Worm (Caenorhabditis elegans) whole organism, L4 larva: ENCODE results near the gene F09C6.13.

Experiments
- F10B5.3 ChIP-seq: sonication (generic microtip); optimal IDR thresholded peaks from 2 replicates; lab custom pipeline; 2016; ENCODE audit warnings: mild to moderate bottlenecking, missing genetic modification characterization, missing compliant biosample characterization
- ZK337.2 ChIP-seq: fragments of 200-800 bp; sonication (Bioruptor generic); IDR thresholded peaks from 2 replicates; pipeline ENCODE4 v1.3.6; 2022; ENCODE audit warnings: missing genetic modification reagents, missing genetic modification characterization, missing compliant biosample characterization
- ZK546.5 ChIP-seq, 2 experiments: sonication (generic microtip); optimal IDR thresholded peaks; 2 replicates each; lab custom pipeline; 2017; ENCODE audit warnings: missing biosample characterization in 2 of 2, missing genetic modification characterization in 2 of 2
- aha-1 ChIP-seq: fragments of 150-350 bp; peaks from one replicate; lab custom pipeline; 2014; ENCODE audit warnings: missing biosample characterization, missing genetic modification characterization
- ceh-32 ChIP-seq: sonication (generic microtip); optimal IDR thresholded peaks from 2 replicates; lab custom pipeline; 2016; ENCODE audit warnings: mild to moderate bottlenecking, missing genetic modification characterization, missing compliant biosample characterization; ENCODE audit not compliant: poor library complexity
- ceh-44 ChIP-seq: fragments of 200-800 bp; sonication (Bioruptor generic); IDR thresholded peaks from 2 replicates; pipeline ENCODE4 v1.3.6; 2022; ENCODE audit warnings: missing genetic modification reagents, missing genetic modification characterization, missing compliant biosample characterization
- ces-1 ChIP-seq: fragments of 150-350 bp; sonication (generic microtip); optimal IDR thresholded peaks from 4 replicates; lab custom pipeline; 2014; ENCODE audit warnings: missing biosample characterization, missing genetic modification reagents, missing genetic modification characterization
- daf-16 ChIP-seq, 3 experiments: sonication (generic microtip); optimal IDR thresholded peaks; 2 replicates each; lab custom pipeline; 2016 to 2017; ENCODE audit warnings: missing genetic modification characterization in 3 of 3, missing genetic modification reagents in 3 of 3, mild to moderate bottlenecking in 2 of 3, missing compliant biosample characterization in 2 of 3, missing biosample characterization in 1 of 3, moderate library complexity in 1 of 3
- dmd-6 ChIP-seq: fragments of 200-800 bp; sonication (Bioruptor generic); IDR thresholded peaks from 2 replicates; pipeline ENCODE4 v1.3.6; 2022; ENCODE audit warnings: missing genetic modification reagents, missing genetic modification characterization, missing compliant biosample characterization
- duxl-1 ChIP-seq: sonication (generic microtip); optimal IDR thresholded peaks from 2 replicates; lab custom pipeline; 2016; ENCODE audit warnings: mild to moderate bottlenecking, missing genetic modification characterization, moderate library complexity, missing compliant biosample characterization; ENCODE audit not compliant: poor library complexity
- egl-27 ChIP-seq: sonication (generic microtip); optimal IDR thresholded peaks from 3 replicates; lab custom pipeline; 2017; ENCODE audit warnings: missing biosample characterization, missing genetic modification reagents, missing genetic modification characterization
- hif-1 ChIP-seq, 2 experiments: sonication (generic microtip); optimal IDR thresholded peaks; 2 replicates each; lab custom pipeline; 2016 to 2017; ENCODE audit warnings: missing compliant biosample characterization in 2 of 2, missing genetic modification characterization in 2 of 2, missing genetic modification reagents in 2 of 2, missing genotype in 2 of 2, mild to moderate bottlenecking in 1 of 2
- hlh-30 ChIP-seq: sonication (generic microtip); optimal IDR thresholded peaks from 2 replicates; lab custom pipeline; 2017; ENCODE audit warnings: antibody characterized with exemption, mild to moderate bottlenecking, missing genetic modification characterization, missing compliant biosample characterization; ENCODE audit not compliant: insufficient read depth
- jun-1 ChIP-seq: fragments of 150-350 bp; optimal IDR thresholded peaks from 2 replicates; lab custom pipeline; 2014; ENCODE audit warnings: missing biosample characterization, missing genetic modification reagents, missing genetic modification characterization
- lim-7 ChIP-seq: fragments of 200-800 bp; sonication (Bioruptor generic); IDR thresholded peaks from 2 replicates; pipeline ENCODE4 v1.3.6; 2022; ENCODE audit warnings: missing genetic modification characterization, missing compliant biosample characterization
- lin-29 ChIP-seq: fragments of 200-800 bp; sonication (Bioruptor generic); IDR thresholded peaks from 2 replicates; pipeline ENCODE4 v1.3.6; 2022; ENCODE audit warnings: missing genetic modification reagents, missing genetic modification characterization, missing compliant biosample characterization
- lir-3 ChIP-seq: sonication (generic microtip); optimal IDR thresholded peaks from 2 replicates; lab custom pipeline; 2016; ENCODE audit warnings: mild to moderate bottlenecking, missing genetic modification characterization, missing compliant biosample characterization
- madf-5 ChIP-seq, 2 experiments: fragments of 200-800 bp; sonication (Bioruptor generic); IDR thresholded peaks; 2 replicates each; pipeline ENCODE4 v1.3.6; 2022; ENCODE audit warnings: missing compliant biosample characterization in 2 of 2, missing genetic modification characterization in 2 of 2
- mes-2 ChIP-seq: sonication (generic microtip); optimal IDR thresholded peaks from 2 replicates; lab custom pipeline; 2016; ENCODE audit warnings: missing genotype, mild to moderate bottlenecking, missing genetic modification characterization, missing compliant biosample characterization; ENCODE audit not compliant: poor library complexity, severe bottlenecking
- nhr-102 ChIP-seq: sonication (generic microtip); optimal IDR thresholded peaks from 2 replicates; lab custom pipeline; 2016; ENCODE audit warnings: mild to moderate bottlenecking, missing genetic modification characterization, moderate library complexity, missing compliant biosample characterization
- nhr-25 ChIP-seq: sonication (generic microtip); optimal IDR thresholded peaks from 2 replicates; lab custom pipeline; 2017; ENCODE audit warnings: missing genetic modification characterization, mild to moderate bottlenecking, missing compliant biosample characterization, antibody characterized with exemption, moderate library complexity, borderline replicate concordance; ENCODE audit not compliant: insufficient read depth
- nhr-28 ChIP-seq: fragments of 150-350 bp; optimal IDR thresholded peaks from 2 replicates; lab custom pipeline; 2014; ENCODE audit warnings: missing biosample characterization, missing genetic modification characterization
- nhr-41 ChIP-seq: fragments of 200-800 bp; sonication (Bioruptor generic); IDR thresholded peaks from 2 replicates; pipeline ENCODE4 v1.3.6; 2022; ENCODE audit warnings: missing genetic modification reagents, missing genetic modification characterization, missing compliant biosample characterization
- nhr-76 ChIP-seq: fragments of 150-350 bp; optimal IDR thresholded peaks from 2 replicates; lab custom pipeline; 2014; ENCODE audit warnings: missing biosample characterization, missing genetic modification characterization
- pha-4 ChIP-seq, 2 experiments: fragments of 150-350 bp in 1 of 2; fragments of 200-800 bp in 1 of 2; sonication (Bioruptor generic) in 1 of 2; IDR thresholded peaks in 1 of 2; optimal IDR thresholded peaks in 1 of 2; 2 replicates each; pipeline versions ENCODE4 v1.3.6 to Lab custom; 2014 to 2022; ENCODE audit warnings: missing genetic modification characterization in 2 of 2, missing genetic modification reagents in 2 of 2, missing biosample characterization in 1 of 2, missing compliant biosample characterization in 1 of 2
- pqm-1 ChIP-seq: sonication (generic microtip); optimal IDR thresholded peaks from 2 replicates; lab custom pipeline; 2017; ENCODE audit warnings: missing biosample characterization, missing genetic modification characterization
- tag-97 ChIP-seq: fragments of 200-800 bp; sonication (Bioruptor generic); IDR thresholded peaks from 2 replicates; pipeline ENCODE4 v1.3.6; 2022; ENCODE audit warnings: missing genetic modification characterization, missing compliant biosample characterization
- tra-1 ChIP-seq: fragments of 200-800 bp; sonication (Bioruptor generic); IDR thresholded peaks from 2 replicates; pipeline ENCODE4 v1.3.6; 2022; ENCODE audit warnings: missing genetic modification reagents, missing genetic modification characterization, missing compliant biosample characterization
- unc-39 ChIP-seq: sonication (generic microtip); optimal IDR thresholded peaks from 2 replicates; lab custom pipeline; 2017; ENCODE audit warnings: missing biosample characterization, missing genetic modification characterization
- unc-62 ChIP-seq, 3 experiments: fragments of 150-350 bp in 1 of 3; sonication (generic microtip); optimal IDR thresholded peaks in 2 of 3; peaks in 1 of 3; 1 replicate in 1 of 3; 2 replicates in 2 of 3; lab custom pipeline; 2014 to 2017; ENCODE audit warnings: missing biosample characterization in 3 of 3, missing genetic modification characterization in 3 of 3, missing genetic modification reagents in 3 of 3, missing genotype in 1 of 3
- zip-11 ChIP-seq: fragments of 200-800 bp; sonication (Bioruptor generic); IDR thresholded peaks from 2 replicates; pipeline ENCODE4 v1.3.6; 2022; ENCODE audit warnings: missing genetic modification characterization, missing compliant biosample characterization
- ztf-11 ChIP-seq: fragments of 150-350 bp; optimal IDR thresholded peaks from 2 replicates; lab custom pipeline; 2014; ENCODE audit warnings: missing biosample characterization, missing genetic modification characterization

The F09C6.13 gene

DNA sequence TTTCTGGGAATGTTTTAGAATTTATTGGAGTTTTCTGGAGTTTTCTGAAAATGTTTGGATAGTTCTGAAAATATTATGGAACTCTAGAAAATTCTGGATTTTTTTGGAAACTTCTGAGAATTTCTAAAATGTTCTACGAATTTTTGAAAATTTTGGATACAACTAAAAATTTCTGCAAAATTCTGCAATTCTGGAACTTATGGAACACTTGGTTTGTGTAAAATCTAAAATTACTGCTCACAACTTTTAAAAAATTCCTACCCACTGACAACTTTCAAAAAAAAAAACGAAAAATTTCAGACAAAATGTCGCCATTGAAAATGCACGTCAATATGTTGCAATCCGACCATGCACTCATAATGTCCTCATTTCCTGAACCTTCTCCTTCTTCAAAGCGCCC, 19.8 kb downstream of the F09C6.13 start, which contains the start of gene nhr-262:
nhr-262 (plus strand) TSS at position 301 of the 400 bp plus-strand sequence.
- TF ChIP-seq ces-1 (GFP tag; lab: Kevin White, UChicago) = no peak
- no peak for TF ChIP-seq ZK337.2 (GFP tag; lab: Robert Waterston, UW)
- TF ChIP-seq jun-1 (tag; lab: Kevin White, UChicago) = no peak
- no peak for TF ChIP-seq F10B5.3
- no peak for TF ChIP-seq zip-11 (GFP tag; lab: Robert Waterston, UW)
- no peak for TF ChIP-seq lir-3 (tag; lab: Kevin White, UChicago)

DNA sequence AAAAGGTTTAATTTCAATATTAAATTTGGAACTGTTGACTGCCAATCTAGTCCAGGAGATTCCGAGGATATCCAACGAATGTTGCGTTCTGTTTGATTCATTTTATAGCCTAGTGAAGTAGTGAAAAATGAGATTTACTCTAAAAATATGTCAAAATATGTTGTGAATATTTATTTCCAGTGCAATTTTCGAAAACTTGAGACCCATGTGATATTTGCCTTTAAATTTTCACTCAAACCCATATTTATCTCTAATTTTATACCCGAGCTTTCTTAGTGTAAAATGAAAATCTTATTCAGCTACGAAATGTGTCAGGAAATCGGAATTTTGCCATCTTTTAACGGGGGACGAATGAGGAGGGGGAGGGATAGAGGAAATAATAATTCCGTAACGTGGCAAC, 25.0 kb downstream of the F09C6.13 start, which contains the start of gene F09C6.16:
F09C6.16 (minus strand) TSS at position 101 of the 400 bp plus-strand sequence.
- TF ChIP-seq mes-2 (tag; lab: Kevin White, UChicago) (no peak), unc-62 (GFP tag; optimal IDR thresholded peaks at IDR 0.05 in 1 of 2; lab: Kevin White, UChicago) (peak in 1 of 2 experiments; percentile 6), unc-62 (tag; optimal IDR thresholded peaks at IDR 0.05; lab: Kevin White, UChicago) (no peak), aha-1 (no peak)

DNA sequence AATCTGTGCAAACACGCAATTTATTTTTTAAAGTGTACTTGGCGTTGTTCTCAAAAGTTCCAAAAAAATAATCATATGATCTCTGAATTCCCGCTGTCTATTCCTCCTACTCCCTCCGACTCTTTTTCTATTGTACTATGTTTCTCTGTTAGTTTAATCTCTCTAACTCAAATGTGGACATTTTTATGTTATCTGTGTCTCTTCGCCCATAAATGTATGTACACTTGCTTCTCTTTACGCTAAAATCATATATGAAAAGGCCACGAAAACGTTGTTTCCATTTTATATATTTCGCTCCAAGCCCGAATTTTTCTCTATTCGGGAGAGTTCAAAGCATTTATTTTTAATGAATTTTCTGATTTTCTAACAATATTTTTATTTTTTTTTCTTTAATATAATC, 26.0 kb downstream of the F09C6.13 start:
- TF ChIP-seq pha-4 (GFP tag; IDR thresholded peaks at IDR 0.05; lab: Robert Waterston, UW) (no peak), pha-4 (tag; optimal IDR thresholded peaks at IDR 0.05; lab: Kevin White, UChicago) (no peak), egl-27 (tag; lab: Kevin White, UChicago) (no peak), dmd-6 (0 out of 2 replicates have a peak, but pooled peaks have one; percentile 20), nhr-102 (no peak), hlh-30 (tag; lab: Kevin White, UChicago) (no peak)
- TF ChIP-seq, all 104 proteins: peak for 1

DNA sequence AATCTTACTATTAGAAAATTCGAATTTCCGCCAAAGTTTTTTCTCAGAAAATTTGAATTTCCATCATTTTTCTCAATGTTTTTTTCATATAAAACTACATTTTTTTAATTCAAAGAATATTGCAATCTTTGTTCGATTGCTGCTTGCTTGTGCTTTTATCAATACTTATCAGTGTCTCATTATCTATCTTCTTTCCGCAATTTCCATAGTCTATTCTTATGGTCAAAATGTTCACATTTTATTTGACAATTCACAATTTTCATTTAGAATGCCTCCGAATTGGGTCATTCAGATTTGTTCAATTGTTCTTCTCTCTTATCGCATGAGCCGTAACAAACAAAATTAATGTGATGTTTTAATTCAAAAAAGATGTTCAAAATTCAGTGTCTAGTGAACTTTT, 26.4 kb downstream of the F09C6.13 start:
- peak; percentile 69 for TF ChIP-seq pqm-1 (tag; lab: Kevin White, UChicago)
- no peak for TF ChIP-seq madf-5 (GFP tag; IDR thresholded peaks at IDR 0.05; lab: Robert Waterston, UW)
- no peak for TF ChIP-seq unc-62 (GFP tag; optimal IDR thresholded peaks at IDR 0.05 in 1 of 2; lab: Kevin White, UChicago)
- TF ChIP-seq unc-62 (tag; optimal IDR thresholded peaks at IDR 0.05; lab: Kevin White, UChicago) = no peak
- peak; percentile 54; the same call in 1 of the 2 replicates for TF ChIP-seq dmd-6
- peak; percentile 49 for TF ChIP-seq nhr-28 (tag; lab: Kevin White, UChicago)

DNA sequence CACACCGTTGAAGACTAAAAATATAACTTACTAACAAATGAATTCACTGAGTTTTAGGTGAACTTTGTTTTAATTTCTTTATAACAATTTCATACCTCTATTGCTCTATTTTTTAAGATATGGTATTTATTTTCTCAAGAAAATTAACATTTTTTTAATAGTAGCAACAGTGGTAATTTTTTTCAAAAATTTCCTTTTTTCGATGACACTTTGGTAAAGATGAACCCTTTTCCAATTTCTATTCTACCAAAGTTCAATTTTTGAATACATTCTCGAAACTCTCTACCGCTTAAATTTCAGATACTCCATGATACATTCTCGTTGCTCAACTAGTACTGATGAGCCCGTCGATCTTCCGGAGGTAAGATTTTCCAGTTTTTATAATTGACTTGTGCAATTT, 27.1 kb downstream of the F09C6.13 start, which contains the start of gene nhr-116:
nhr-116 (plus strand) TSS at position 301 of the 400 bp plus-strand sequence.
- TF ChIP-seq ceh-44 (no peak), nhr-25 (tag; lab: Kevin White, UChicago) (no peak), ZK546.5 (tag; optimal IDR thresholded peaks at IDR 0.05; lab: Kevin White, UChicago) (no peak), tra-1 (no peak), ztf-11 (tag; lab: Kevin White, UChicago) (no peak), hif-1 (tag; optimal IDR thresholded peaks at IDR 0.05; lab: Kevin White, UChicago) (no peak), daf-16 (GFP tag; optimal IDR thresholded peaks at IDR 0.05; lab: Kevin White, UChicago) (no peak), daf-16 (tag; optimal IDR thresholded peaks at IDR 0.05; lab: Kevin White, UChicago) (no peak), lin-29 (no peak), nhr-76 (tag; lab: Kevin White, UChicago) (no peak), lim-7 (GFP tag; lab: Robert Waterston, UW) (no peak), ceh-32 (no peak), nhr-41 (GFP tag; lab: Robert Waterston, UW) (no peak), pqm-1 (tag; lab: Kevin White, UChicago) (no peak), unc-39 (no peak), duxl-1 (tag; lab: Kevin White, UChicago) (no peak), tag-97 (GFP tag; lab: Robert Waterston, UW) (no peak)
